Worm (Caenorhabditis elegans): Measurements from ENCODE around the gene C49C8.6.

- TF ChIP-seq nhr-12 (tag; optimal IDR thresholded peaks at IDR 0.05) (no peak), nhr-77 (tag; optimal IDR thresholded peaks at IDR 0.05) (no peak), egl-27 (tag; optimal IDR thresholded peaks at IDR 0.05) (no peak), ztf-11 (tag; optimal IDR thresholded peaks at IDR 0.05) (no peak), ztf-1 (GFP tag; conservative IDR thresholded peaks at IDR 0.05) (no peak), elt-1 (tag; optimal IDR thresholded peaks at IDR 0.05) (no peak), ztf-4 (tag; optimal IDR thresholded peaks at IDR 0.05) (no peak), unc-39 (tag; optimal IDR thresholded peaks at IDR 0.05) (no peak), skn-1 (tag; optimal IDR thresholded peaks at IDR 0.05) (no peak)
Measured at ce11 chrIV:8654115-8654628, 3.9 kb downstream of the C49C8.6 start, which contains the start of gene C49C8.1.
